Worm (Caenorhabditis elegans): Measurements from ENCODE around the gene T05A8.8.

DNA sequence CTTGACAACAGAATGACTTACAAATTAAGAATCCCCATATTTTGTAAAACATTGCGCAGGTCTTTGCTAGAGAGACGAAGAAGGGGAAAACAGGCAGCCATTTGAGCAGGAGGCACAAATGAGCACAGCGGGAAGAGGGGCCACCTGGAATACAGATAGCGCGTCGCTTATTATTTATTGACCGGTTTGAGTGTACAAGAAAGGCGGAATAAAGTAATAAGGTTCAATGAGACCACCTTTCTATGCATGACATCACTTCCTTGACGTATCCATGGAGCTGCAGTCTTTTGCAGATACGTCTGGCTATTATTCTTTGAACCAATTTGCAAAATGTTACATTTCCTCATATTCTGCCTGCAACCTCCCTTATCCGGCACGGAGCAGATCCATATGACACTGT is 38.4 kb downstream of the T05A8.8 start, which contains the start of gene fbxb-111:
- no peak for TF ChIP-seq elt-1 (tag; optimal IDR thresholded peaks at IDR 0.05; ENCODE audit: borderline replicate concordance, insufficient read depth)
- TF ChIP-seq mab-5 (tag; optimal IDR thresholded peaks at IDR 0.05) = no peak
- TF ChIP-seq lin-13 (tag; optimal IDR thresholded peaks at IDR 0.05) = no peak
- TF ChIP-seq nhr-12 (tag; optimal IDR thresholded peaks at IDR 0.05) = no peak

Measured in whole organism, mixed stage, embryonic.